Worm (Caenorhabditis elegans): ENCODE data around the gene F11G11.15.

DNA sequence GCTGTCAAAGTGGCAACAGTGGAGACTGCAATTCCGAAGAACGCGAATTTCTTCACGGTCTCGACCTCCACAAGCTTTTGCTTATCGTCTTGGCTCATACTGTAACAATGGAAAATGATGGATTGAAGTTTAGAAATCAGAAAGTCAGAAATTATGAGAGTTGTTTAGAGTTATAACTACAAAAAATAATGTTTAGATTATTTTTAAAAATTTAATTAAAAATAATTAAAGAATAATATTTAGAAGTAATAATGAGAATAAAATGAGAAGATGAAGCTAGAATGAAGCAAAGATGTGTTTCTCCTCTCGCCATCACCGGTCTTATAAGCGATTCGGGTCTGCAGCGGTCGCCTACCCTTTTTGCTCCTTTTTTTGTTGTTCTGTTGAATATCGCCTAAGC lies 1.6 kb upstream of the F11G11.15 start, which contains the start of gene col-73:
- TF ChIP-seq him-1 (tag; optimal IDR thresholded peaks at IDR 0.05) (no peak), W03F9.2 (tag; optimal IDR thresholded peaks at IDR 0.05) (no peak)
